Worm (Caenorhabditis elegans) whole organism, midembryonic: Measurements from ENCODE around the gene F14D7.8.

Experiments
- T22C8.4 ChIP-seq: fragments of 200-800 bp; sonication (Bioruptor generic); IDR thresholded peaks from 2 replicates; pipeline ENCODE4 v1.3.6; 2022; ENCODE audit warnings: missing genetic modification characterization, missing compliant biosample characterization
- cog-1 ChIP-seq: sonication (generic microtip); optimal IDR thresholded peaks from 2 replicates; lab custom pipeline; 2016; ENCODE audit warnings: missing genetic modification characterization, missing compliant biosample characterization
- flt-1 ChIP-seq: fragments of 200-800 bp; sonication (Bioruptor generic); IDR thresholded peaks from 2 replicates; pipeline ENCODE4 v1.3.6; 2022; ENCODE audit warnings: missing genetic modification characterization, missing compliant biosample characterization
- klf-2 ChIP-seq: fragments of 200-800 bp; sonication (Bioruptor generic); conservative IDR thresholded peaks from 2 replicates; pipeline ENCODE4 v1.3.6; 2022; ENCODE audit warnings: missing genetic modification reagents, missing genetic modification characterization, missing compliant biosample characterization
- ref-1 ChIP-seq: fragments of 200-800 bp; sonication (Bioruptor generic); conservative IDR thresholded peaks from 2 replicates; pipeline ENCODE4 v1.3.6; 2022; ENCODE audit warnings: missing genetic modification reagents, missing genetic modification characterization, missing compliant biosample characterization
- tab-1 ChIP-seq: fragments of 200-800 bp; sonication (Bioruptor generic); IDR thresholded peaks from 2 replicates; pipeline ENCODE4 v1.3.6; 2022; ENCODE audit warnings: missing genetic modification characterization, missing compliant biosample characterization
- ztf-23 ChIP-seq: fragments of 200-800 bp; sonication (Bioruptor generic); IDR thresholded peaks from 2 replicates; pipeline ENCODE4 v1.3.6; 2022; ENCODE audit warnings: missing genetic modification reagents, missing genetic modification characterization, missing compliant biosample characterization
- ztf-29 ChIP-seq: fragments of 200-800 bp; sonication (Bioruptor generic); IDR thresholded peaks from 2 replicates; pipeline ENCODE4 v1.3.6; 2022; ENCODE audit warnings: missing genetic modification reagents, missing genetic modification characterization, missing compliant biosample characterization

DNA sequence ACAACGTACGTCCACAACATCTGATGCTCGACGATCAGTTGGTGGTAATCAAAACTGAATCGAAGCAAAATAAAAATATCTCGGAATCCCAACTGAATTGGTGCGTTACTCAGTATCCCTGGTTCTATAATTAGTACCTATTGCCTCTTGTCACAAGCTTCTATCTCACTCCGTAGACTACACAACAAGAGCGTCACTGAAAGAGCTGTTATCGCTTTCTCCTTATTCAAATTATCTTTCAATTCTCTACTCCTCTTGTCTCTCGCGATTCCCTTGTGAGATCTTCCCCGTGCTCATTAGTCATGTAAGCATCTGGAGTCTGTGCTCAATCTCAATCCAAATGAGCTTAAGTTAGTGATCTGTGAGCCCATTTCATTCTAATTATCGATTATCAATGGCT, 24.1 kb upstream of the F14D7.8 start, which contains the start of gene srm-6:
- no peak for TF ChIP-seq cog-1 (tag; lab: Kevin White, UChicago)
- no peak for TF ChIP-seq T22C8.4 (GFP tag; lab: Robert Waterston, UW)
- TF ChIP-seq ref-1 (GFP tag; lab: Robert Waterston, UW): no peak
- TF ChIP-seq flt-1 (GFP tag; lab: Robert Waterston, UW): no peak
- no peak for TF ChIP-seq ztf-29 (GFP tag; lab: Robert Waterston, UW)
- no peak for TF ChIP-seq tab-1 (GFP tag; lab: Robert Waterston, UW)
- TF ChIP-seq klf-2: no peak
- TF ChIP-seq ztf-23 (GFP tag; lab: Robert Waterston, UW): no peak
